Worm (Caenorhabditis elegans): ENCODE data around the gene glb-32.

Gene glb-32

ce11 chrV:5089497-5090134 is at the start of gene glb-32:
glb-32 (minus strand) TSS chrV:5089547.
- TF ChIP-seq lsy-2 (tag; optimal IDR thresholded peaks at IDR 0.05) (peak in 1 of 2 experiments; percentile 11), skn-1 (tag; optimal IDR thresholded peaks at IDR 0.05) (no peak), unc-62 (GFP tag; optimal IDR thresholded peaks at IDR 0.05 in 1 of 2) (peak in 1 of 2 experiments; percentile 68), unc-62 (tag; optimal IDR thresholded peaks at IDR 0.05) (no peak)

ce11 chrV:5137919-5138318 is 48.6 kb upstream of the glb-32 start, which contains the start of gene F14F9.3:
F14F9.3 (plus strand) TSS chrV:5138219.
- TF ChIP-seq hif-1 (tag; optimal IDR thresholded peaks at IDR 0.05) (no peak), ces-1 (GFP tag; optimal IDR thresholded peaks at IDR 0.05) (no peak), ama-1 (optimal IDR thresholded peaks at IDR 0.05) (no peak), lin-1 (GFP tag; IDR thresholded peaks at IDR 0.05) (no peak), unc-130 (GFP tag; optimal IDR thresholded peaks at IDR 0.05) (no peak)

DNA sequence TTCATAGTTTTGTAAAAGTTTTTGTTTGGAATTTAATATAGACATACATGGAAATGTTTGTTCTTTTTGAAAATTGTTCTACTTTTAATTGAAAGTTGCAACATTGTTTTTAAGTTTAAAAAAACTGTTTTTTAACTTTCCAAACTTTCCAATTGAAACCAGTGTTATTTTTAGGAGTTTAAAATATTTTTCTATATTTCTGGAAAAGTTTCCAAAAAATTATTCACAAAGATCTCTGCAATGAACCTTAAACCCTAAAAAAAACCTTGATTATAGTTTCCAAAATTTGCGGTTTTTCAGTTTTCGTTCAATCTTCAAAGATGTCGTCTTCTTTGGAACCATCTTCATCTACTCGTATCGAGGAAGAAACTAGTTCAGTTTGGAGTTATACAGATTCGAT is 43.1 kb upstream of the glb-32 start, which contains the start of gene F14F9.4:
F14F9.4 (plus strand) TSS at position 301 of the 400 bp plus-strand sequence.
- TF ChIP-seq mdt-29 (GFP tag; IDR thresholded peaks at IDR 0.05) (no peak), ceh-28 (tag; optimal IDR thresholded peaks at IDR 0.05) (no peak), hmg-1.1 (GFP tag; IDR thresholded peaks at IDR 0.05) (no peak), gei-8 (GFP tag; optimal IDR thresholded peaks at IDR 0.05) (no peak), duxl-1 (tag; optimal IDR thresholded peaks at IDR 0.05; ENCODE audit: poor library complexity) (no peak), dpl-1 (GFP tag; optimal IDR thresholded peaks at IDR 0.05) (no peak), lin-1 (GFP tag; IDR thresholded peaks at IDR 0.05) (no peak), ceh-44 (GFP tag; IDR thresholded peaks at IDR 0.05) (no peak), daf-19 (GFP tag; conservative IDR thresholded peaks at IDR 0.05) (no peak), saeg-2 (GFP tag; IDR thresholded peaks at IDR 0.05) (no peak), lin-38 (GFP tag; IDR thresholded peaks at IDR 0.05) (no peak), ctbp-1 (GFP tag; IDR thresholded peaks at IDR 0.05) (no peak), Y105C5A.15 (GFP tag; IDR thresholded peaks at IDR 0.05) (no peak), egl-27 (tag; optimal IDR thresholded peaks at IDR 0.05) (no peak), madf-9 (GFP tag; conservative IDR thresholded peaks at IDR 0.05) (no peak), hlh-30 (tag; optimal IDR thresholded peaks at IDR 0.05; ENCODE audit: insufficient read depth) (no peak), zfp-3 (GFP tag; conservative IDR thresholded peaks at IDR 0.05) (no peak), zag-1 (tag; optimal IDR thresholded peaks at IDR 0.05) (no peak), ZK546.5 (tag; optimal IDR thresholded peaks at IDR 0.05) (no peak)

DNA sequence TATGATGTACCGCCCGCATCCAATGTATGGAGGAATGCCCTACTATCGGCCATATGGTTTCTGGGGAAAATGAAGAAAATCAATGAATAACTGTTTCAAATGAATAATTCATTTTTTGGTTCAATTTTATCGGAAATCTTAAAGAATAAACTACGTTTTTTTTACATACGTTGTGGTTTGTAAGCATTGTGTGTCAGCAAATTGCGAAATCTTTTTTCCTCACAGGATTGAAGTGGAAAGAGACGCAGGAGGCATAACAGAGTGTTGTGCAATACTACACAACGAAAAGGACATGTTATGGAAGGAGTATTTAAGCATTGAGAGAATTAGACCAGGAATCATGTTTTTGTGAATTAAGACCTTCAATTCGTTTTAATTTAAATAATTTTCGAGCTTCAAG is 42.0 kb upstream of the glb-32 start:
- peak in 1 of 2 experiments; percentile 85 for TF ChIP-seq unc-62 (GFP tag; optimal IDR thresholded peaks at IDR 0.05 in 1 of 2)
- TF ChIP-seq unc-62 (tag; optimal IDR thresholded peaks at IDR 0.05), result no peak
- peak; percentile 19 for TF ChIP-seq hlh-11 (tag; optimal IDR thresholded peaks at IDR 0.05)
- peak; percentile 20 for TF ChIP-seq dpl-1 (GFP tag; optimal IDR thresholded peaks at IDR 0.05)
- peak; percentile 57 for TF ChIP-seq nhr-6 (tag; optimal IDR thresholded peaks at IDR 0.05)
- TF ChIP-seq zip-2 (tag; optimal IDR thresholded peaks at IDR 0.05), result peak; percentile 99
- no peak for TF ChIP-seq nhr-111 (GFP tag; optimal IDR thresholded peaks at IDR 0.05)
- TF ChIP-seq hlh-30 (tag; optimal IDR thresholded peaks at IDR 0.05; ENCODE audit: insufficient read depth), result peak; percentile 40
- TF ChIP-seq ztf-7 (tag; optimal IDR thresholded peaks at IDR 0.05), result peak; percentile 64
- TF ChIP-seq aha-1 (tag), result peak; percentile 70
- TF ChIP-seq nhr-11 (tag; optimal IDR thresholded peaks at IDR 0.05), result peak; percentile 35
- peak in 1 of 2 experiments; percentile 46 for TF ChIP-seq hif-1 (tag; optimal IDR thresholded peaks at IDR 0.05)
- peak; percentile 83 for TF ChIP-seq nhr-28 (tag; optimal IDR thresholded peaks at IDR 0.05)
- TF ChIP-seq nhr-77 (tag; optimal IDR thresholded peaks at IDR 0.05), result peak; percentile 8
- TF ChIP-seq F49E8.2 (tag; optimal IDR thresholded peaks at IDR 0.05; ENCODE audit: borderline replicate concordance), result no peak
- no peak for TF ChIP-seq duxl-1 (tag; optimal IDR thresholded peaks at IDR 0.05; ENCODE audit: poor library complexity)
- TF ChIP-seq snpc-1.2 (GFP tag; IDR thresholded peaks at IDR 0.05), result no peak
